Worm (Caenorhabditis elegans): ENCODE results near the gene C13A10.2.

The C13A10.2 gene

ce11 chrII:1357905-1358304, at the start of gene C13A10.2:
Gene C13A10.2, minus strand, starts transcription at chrII:1358005.
- TF ChIP-seq lsl-1 (GFP tag; optimal IDR thresholded peaks at IDR 0.05): peak; percentile 28
- TF ChIP-seq dpl-1 (GFP tag; optimal IDR thresholded peaks at IDR 0.05): no peak

- TF ChIP-seq cebp-2 (GFP tag; IDR thresholded peaks at IDR 0.05) (0 out of 2 replicates have a peak, but pooled peaks have one; percentile 21), mcd-1 (GFP tag; IDR thresholded peaks at IDR 0.05) (peak; percentile 28; the same call in 1 of the 2 replicates), madf-3 (GFP tag; IDR thresholded peaks at IDR 0.05) (0 out of 2 replicates have a peak, but pooled peaks have one; percentile 49), F49E8.2 (tag; optimal IDR thresholded peaks at IDR 0.05; ENCODE audit: insufficient read depth) (peak; percentile 42), ztf-18 (tag; optimal IDR thresholded peaks at IDR 0.05) (peak; percentile 59), Y79H2A.3 (GFP tag; conservative IDR thresholded peaks at IDR 0.05) (no peak), ekl-4 (GFP tag; IDR thresholded peaks at IDR 0.05) (0 out of 2 replicates have a peak, but pooled peaks have one; percentile 19), mel-28 (tag; optimal IDR thresholded peaks at IDR 0.05; ENCODE audit: borderline replicate concordance) (no peak), repo-1 (tag; optimal IDR thresholded peaks at IDR 0.05) (peak; percentile 30)
Observed at ce11 chrII:1403056-1403455, 45.3 kb upstream of the C13A10.2 start, which contains the start of the genes Y51H7C.41 and cogc-4. Gene Y51H7C.41, plus strand, starts transcription at chrII:1403321. Gene cogc-4, plus strand, starts transcription at chrII:1403441.

ce11 chrII:1402167-1402619, 44.4 kb upstream of the C13A10.2 start, which contains the start of gene Y51H7C.7:
Gene Y51H7C.7, plus strand, starts transcription at chrII:1402569.
- peak; percentile 31 for TF ChIP-seq lsl-1 (GFP tag; optimal IDR thresholded peaks at IDR 0.05)
- no peak for TF ChIP-seq F10E7.11 (tag; optimal IDR thresholded peaks at IDR 0.05)
- TF ChIP-seq ets-4 (GFP tag; optimal IDR thresholded peaks at IDR 0.05): no peak
- TF ChIP-seq die-1 (tag; optimal IDR thresholded peaks at IDR 0.05): no peak
- peak; percentile 22 for TF ChIP-seq snpc-3.4 (tag; optimal IDR thresholded peaks at IDR 0.05)
- TF ChIP-seq Y79H2A.3 (GFP tag; conservative IDR thresholded peaks at IDR 0.05): no peak
- TF ChIP-seq ztf-25 (GFP tag; IDR thresholded peaks at IDR 0.05): no peak
- TF ChIP-seq pbrm-1 (GFP tag; IDR thresholded peaks at IDR 0.05): peak; percentile 34; the same call in 1 of the 2 replicates
- no peak for TF ChIP-seq lin-54 (GFP tag; optimal IDR thresholded peaks at IDR 0.05)
- TF ChIP-seq B0336.3 (GFP tag; IDR thresholded peaks at IDR 0.05): 0 out of 2 replicates have a peak, but pooled peaks have one; percentile 33
- TF ChIP-seq ceh-100 (GFP tag; IDR thresholded peaks at IDR 0.05): no peak
- TF ChIP-seq K12H6.12 (tag; optimal IDR thresholded peaks at IDR 0.05): no peak
- TF ChIP-seq mel-28 (tag; optimal IDR thresholded peaks at IDR 0.05; ENCODE audit: borderline replicate concordance): no peak
- TF ChIP-seq lag-1 (GFP tag; IDR thresholded peaks at IDR 0.05): no peak
- no peak for TF ChIP-seq attf-3 (GFP tag; conservative IDR thresholded peaks at IDR 0.05)
- TF ChIP-seq attf-5 (GFP tag; optimal IDR thresholded peaks at IDR 0.05): peak; percentile 13
- no peak for TF ChIP-seq cebp-1 (GFP tag; IDR thresholded peaks at IDR 0.05)
- no peak for TF ChIP-seq cebp-1 (tag; optimal IDR thresholded peaks at IDR 0.05)
- TF ChIP-seq Y67H2A.10 (GFP tag; conservative IDR thresholded peaks at IDR 0.05): no peak
- no peak for TF ChIP-seq hrde-1 (tag; optimal IDR thresholded peaks at IDR 0.05; ENCODE audit: borderline replicate concordance)
- TF ChIP-seq C17E4.6 (GFP tag; IDR thresholded peaks at IDR 0.05): no peak
- TF ChIP-seq dox-1 (GFP tag; IDR thresholded peaks at IDR 0.05): no peak; the same call in 1 of the 2 replicates
- peak; percentile 92 for TF ChIP-seq ztf-18 (tag; optimal IDR thresholded peaks at IDR 0.05)
- no peak for TF ChIP-seq Y53G8AR.9 (GFP tag; conservative IDR thresholded peaks at IDR 0.05)
- TF ChIP-seq ceh-58 (GFP tag; IDR thresholded peaks at IDR 0.05): no peak
- no peak for TF ChIP-seq nfya-1 (tag; optimal IDR thresholded peaks at IDR 0.05; ENCODE audit: borderline replicate concordance, insufficient read depth)
- peak; percentile 0 for TF ChIP-seq tbp1 (GFP tag; optimal IDR thresholded peaks at IDR 0.05)
- peak; percentile 15; the same call in 1 of the 2 replicates for TF ChIP-seq F33H1.4 (GFP tag; IDR thresholded peaks at IDR 0.05)
- no peak for TF ChIP-seq mxl-1 (tag; optimal IDR thresholded peaks at IDR 0.05)
- no peak for TF ChIP-seq ztf-26 (tag; optimal IDR thresholded peaks at IDR 0.05)
- peak; percentile 74 for TF ChIP-seq mcd-1 (GFP tag; IDR thresholded peaks at IDR 0.05)
- no peak for TF ChIP-seq athp-1 (tag; optimal IDR thresholded peaks at IDR 0.05)
